Worm (Caenorhabditis elegans) whole organism, mixed stage, embryonic: Measurements from ENCODE around the gene srlf-22.

Source experiments
- M03D4.4 ChIP-seq: sonication (generic microtip); optimal IDR thresholded peaks from 2 replicates; lab custom pipeline; 2017; ENCODE audit warnings: mild to moderate bottlenecking, missing genetic modification characterization, missing compliant biosample characterization
- ces-1 ChIP-seq: fragments of 150-350 bp; optimal IDR thresholded peaks from 2 replicates; lab custom pipeline; 2014; ENCODE audit warnings: missing biosample characterization, missing genetic modification reagents, missing genetic modification characterization
- elt-1 ChIP-seq: sonication (generic microtip); optimal IDR thresholded peaks from 2 replicates; lab custom pipeline; 2017; ENCODE audit warnings: missing genetic modification characterization, mild to moderate bottlenecking, missing compliant biosample characterization, antibody characterized with exemption, moderate library complexity, borderline replicate concordance; ENCODE audit not compliant: insufficient read depth
- mab-5 ChIP-seq: fragments of 150-350 bp; optimal IDR thresholded peaks from 2 replicates; lab custom pipeline; 2014; ENCODE audit warnings: missing biosample characterization, missing genetic modification characterization
- nhr-28 ChIP-seq: fragments of 150-350 bp; optimal IDR thresholded peaks from 2 replicates; lab custom pipeline; 2014; ENCODE audit warnings: missing biosample characterization, missing genetic modification characterization
- sem-2 ChIP-seq: fragments of 200-800 bp; sonication (Bioruptor generic); optimal IDR thresholded peaks from 2 replicates; lab custom pipeline; 2018; ENCODE audit warnings: mild to moderate bottlenecking, missing genetic modification characterization, missing compliant biosample characterization
- tbx-8 ChIP-seq: fragments of 200-800 bp; sonication (Bioruptor generic); optimal IDR thresholded peaks from 2 replicates; lab custom pipeline; 2018; ENCODE audit warnings: mild to moderate bottlenecking, missing genetic modification characterization, moderate library complexity, missing compliant biosample characterization
- unc-39 ChIP-seq: fragments of 150-350 bp; optimal IDR thresholded peaks from 2 replicates; lab custom pipeline; 2014; ENCODE audit warnings: missing biosample characterization, missing genetic modification characterization

ce11 chrV:866729-867128, 24.2 kb upstream of the srlf-22 start, which contains the start of gene T02B11.3:
- TF ChIP-seq M03D4.4 (no peak), nhr-28 (tag; lab: Kevin White, UChicago) (no peak), elt-1 (tag; lab: Kevin White, UChicago) (no peak), unc-39 (tag; lab: Kevin White, UChicago) (no peak), ces-1 (GFP tag; lab: Kevin White, UChicago) (no peak), tbx-8 (no peak), sem-2 (no peak), mab-5 (tag; lab: Kevin White, UChicago) (no peak)
